Fruit fly (Drosophila melanogaster) whole organism, embryonic: ENCODE measurements around the gene mRpL39.

Source experiments
- Aef1 ChIP-seq: fragments of 200-800 bp; sonication (Bioruptor generic); IDR thresholded peaks from 3 replicates; pipeline ENCODE4 v1.3.6; 2022; ENCODE audit warnings: missing biosample characterization, missing genetic modification characterization
- Atf6 ChIP-seq: fragments of 200-800 bp; sonication (Bioruptor generic); IDR thresholded peaks from 2 replicates; pipeline ENCODE4 v1.3.6; 2022; ENCODE audit warnings: missing biosample characterization, missing genetic modification characterization
- CG10267 ChIP-seq: fragments of 200-800 bp; sonication (Bioruptor generic); optimal IDR thresholded peaks from 2 replicates; lab custom pipeline; 2018; ENCODE audit warnings: missing biosample characterization, mild to moderate bottlenecking, missing genetic modification characterization, moderate library complexity
- CG10462 ChIP-seq: fragments of 200-800 bp; sonication (Bioruptor generic); optimal IDR thresholded peaks from 2 replicates; lab custom pipeline; 2016; ENCODE audit warnings: missing biosample characterization, missing genetic modification characterization
- CG10654 ChIP-seq: fragments of 200-800 bp; sonication (Bioruptor generic); optimal IDR thresholded peaks from 2 replicates; lab custom pipeline; 2016; ENCODE audit warnings: missing biosample characterization, missing genetic modification characterization
- CG11695 ChIP-seq: fragments of 200-800 bp; sonication (Bioruptor generic); IDR thresholded peaks from 3 replicates; pipeline ENCODE4 v1.3.6; 2022; ENCODE audit warnings: missing biosample characterization, missing genetic modification characterization
- CG13775 ChIP-seq: fragments of 200-800 bp; sonication (Bioruptor generic); optimal IDR thresholded peaks from 3 replicates; lab custom pipeline; 2017; ENCODE audit warnings: missing biosample characterization, mild to moderate bottlenecking, missing genetic modification characterization
- CG14050 ChIP-seq: fragments of 200-800 bp; sonication (Bioruptor generic); IDR thresholded peaks from 3 replicates; pipeline ENCODE4 v1.3.6; 2022; ENCODE audit warnings: missing biosample characterization, missing genetic modification characterization
- CG16815 ChIP-seq: fragments of 200-800 bp; sonication (Bioruptor generic); optimal IDR thresholded peaks from 3 replicates; lab custom pipeline; 2017; ENCODE audit warnings: missing biosample characterization, mild to moderate bottlenecking, missing genetic modification characterization
- CG17829 ChIP-seq: fragments of 200-800 bp; optimal IDR thresholded peaks from 2 replicates; lab custom pipeline; 2019; ENCODE audit warnings: missing biosample characterization, mild to moderate bottlenecking, missing genetic modification characterization, moderate library complexity
- CG17912 ChIP-seq: fragments of 200-800 bp; sonication (Bioruptor generic); optimal IDR thresholded peaks from 2 replicates; lab custom pipeline; 2018; ENCODE audit warnings: missing biosample characterization, mild to moderate bottlenecking, missing genetic modification characterization
- CG30431 ChIP-seq: fragments of 200-800 bp; sonication (Bioruptor generic); optimal IDR thresholded peaks from 2 replicates; lab custom pipeline; 2017; ENCODE audit warnings: missing biosample characterization, missing genetic modification characterization
- CG31365 ChIP-seq: fragments of 200-800 bp; sonication (Bioruptor generic); optimal IDR thresholded peaks from 2 replicates; lab custom pipeline; 2018; ENCODE audit warnings: missing biosample characterization, mild to moderate bottlenecking, missing genetic modification characterization
- CG33557 ChIP-seq: fragments of 200-800 bp; sonication (Bioruptor generic); optimal IDR thresholded peaks from 2 replicates; lab custom pipeline; 2019; ENCODE audit warnings: missing biosample characterization, mild to moderate bottlenecking, missing genetic modification characterization, moderate library complexity
- CG34376 ChIP-seq: fragments of 200-800 bp; sonication (Bioruptor generic); optimal IDR thresholded peaks from 2 replicates; lab custom pipeline; 2018; ENCODE audit warnings: missing biosample characterization, mild to moderate bottlenecking, missing genetic modification characterization
- CG34422 ChIP-seq: fragments of 200-800 bp; sonication (Bioruptor generic); IDR thresholded peaks from 3 replicates; pipeline ENCODE4 v1.3.6; 2022; ENCODE audit warnings: missing biosample characterization, missing genetic modification characterization
- CG4424 ChIP-seq: fragments of 200-800 bp; sonication (Bioruptor generic); optimal IDR thresholded peaks from 3 replicates; lab custom pipeline; 2016; ENCODE audit warnings: missing biosample characterization, missing genetic modification characterization
- CG8281 ChIP-seq: fragments of 200-800 bp; sonication (Bioruptor generic); optimal IDR thresholded peaks from 2 replicates; lab custom pipeline; 2018; ENCODE audit warnings: missing biosample characterization, mild to moderate bottlenecking, missing genetic modification characterization, moderate library complexity
- CG8478 ChIP-seq: fragments of >200 bp; optimal IDR thresholded peaks from 2 replicates; lab custom pipeline; 2018
- CoRest ChIP-seq: fragments of 200-800 bp; sonication (Bioruptor generic); optimal IDR thresholded peaks from 3 replicates; lab custom pipeline; 2018; ENCODE audit warnings: missing biosample characterization, mild to moderate bottlenecking, missing genetic modification characterization, moderate library complexity
- D ChIP-seq, 2 experiments: fragments of 200-800 bp in 1 of 2; fragments of >200 bp in 1 of 2; sonication (Bioruptor generic) in 1 of 2; optimal IDR thresholded peaks; 2 replicates in 1 of 2; 3 replicates in 1 of 2; lab custom pipeline; 2017; ENCODE audit warnings: mild to moderate bottlenecking in 1 of 2, missing biosample characterization in 1 of 2, missing genetic modification characterization in 1 of 2, missing genetic modification reagents in 1 of 2
- D19A ChIP-seq: fragments of 200-800 bp; optimal IDR thresholded peaks from 3 replicates; lab custom pipeline; 2019; ENCODE audit warnings: missing biosample characterization, mild to moderate bottlenecking, missing genetic modification characterization, moderate library complexity
- Dad ChIP-seq: fragments of 200-800 bp; sonication (Bioruptor generic); optimal IDR thresholded peaks from 3 replicates; lab custom pipeline; 2016; ENCODE audit warnings: missing biosample characterization, missing genetic modification characterization
- Dek ChIP-seq: fragments of 200-800 bp; sonication (Bioruptor generic); optimal IDR thresholded peaks from 3 replicates; lab custom pipeline; 2019; ENCODE audit warnings: missing biosample characterization, mild to moderate bottlenecking, missing genetic modification characterization, moderate library complexity
- Fer2 ChIP-seq: fragments of 200-800 bp; sonication (Bioruptor generic); optimal IDR thresholded peaks from 2 replicates; lab custom pipeline; 2018; ENCODE audit warnings: missing biosample characterization, mild to moderate bottlenecking, missing genetic modification characterization, moderate library complexity
- GATAe ChIP-seq: fragments of 200-800 bp; sonication (Bioruptor generic); conservative IDR thresholded peaks from 2 replicates; pipeline ENCODE4 v1.3.6; 2022; ENCODE audit warnings: missing biosample characterization, missing genetic modification characterization
- Hsf ChIP-seq: fragments of 200-800 bp; sonication (Bioruptor generic); optimal IDR thresholded peaks from 3 replicates; lab custom pipeline; 2016; ENCODE audit warnings: missing biosample characterization, missing genetic modification characterization
- Sin3A ChIP-seq: fragments of >200 bp; optimal IDR thresholded peaks from 2 replicates; lab custom pipeline; 2018
- Sox102F ChIP-seq: fragments of 200-800 bp; sonication (Bioruptor generic); optimal IDR thresholded peaks from 2 replicates; lab custom pipeline; 2018; ENCODE audit warnings: missing biosample characterization, mild to moderate bottlenecking, missing genetic modification characterization, moderate library complexity
- Sry-δ ChIP-seq: fragments of 200-800 bp; sonication (Bioruptor generic); optimal IDR thresholded peaks from 2 replicates; lab custom pipeline; 2016; ENCODE audit warnings: missing biosample characterization, missing genetic modification characterization
- Stat92E ChIP-seq, 3 experiments: fragments of >200 bp in 2 of 3; fragments of 200-800 bp in 1 of 3; sonication (Bioruptor generic) in 1 of 3; optimal IDR thresholded peaks; 2 replicates each; lab custom pipeline; 2017 to 2019; ENCODE audit warnings: missing biosample characterization in 3 of 3, missing genetic modification characterization in 3 of 3, mild to moderate bottlenecking in 1 of 3, moderate library complexity in 1 of 3
- aop ChIP-seq: fragments of 200-800 bp; sonication (Bioruptor generic); IDR thresholded peaks from 2 replicates; pipeline ENCODE4 v1.3.6; 2022; ENCODE audit warnings: missing biosample characterization, missing genetic modification characterization
- bigmax ChIP-seq: fragments of 200-800 bp; sonication (Bioruptor generic); optimal IDR thresholded peaks from 2 replicates; lab custom pipeline; 2018; ENCODE audit warnings: missing biosample characterization, mild to moderate bottlenecking, missing genetic modification characterization
- crol ChIP-seq: fragments of 200-800 bp; sonication (Bioruptor generic); IDR thresholded peaks from 2 replicates; pipeline ENCODE4 v1.3.6; 2022; ENCODE audit warnings: missing biosample characterization, missing genetic modification characterization
- ewg ChIP-seq: fragments of 200-800 bp; sonication (Bioruptor generic); optimal IDR thresholded peaks from 3 replicates; lab custom pipeline; 2017; ENCODE audit warnings: mild to moderate bottlenecking, missing biosample characterization, missing genetic modification reagents, missing genetic modification characterization
- fd3F ChIP-seq: fragments of 200-800 bp; sonication (Bioruptor generic); optimal IDR thresholded peaks from 2 replicates; lab custom pipeline; 2018; ENCODE audit warnings: missing biosample characterization, mild to moderate bottlenecking, missing genetic modification characterization, moderate library complexity
- gce ChIP-seq: fragments of 200-800 bp; sonication (Bioruptor generic); IDR thresholded peaks from 3 replicates; pipeline ENCODE4 v1.3.6; 2022; ENCODE audit warnings: missing biosample characterization, missing genetic modification characterization
- gsb ChIP-seq: fragments of 200-800 bp; sonication (Bioruptor generic); IDR thresholded peaks from 2 replicates; pipeline ENCODE4 v1.3.6; 2022; ENCODE audit warnings: missing biosample characterization, missing genetic modification characterization
- gt ChIP-seq: fragments of 200-800 bp; sonication (Bioruptor generic); IDR thresholded peaks from 2 replicates; pipeline ENCODE4 v1.3.6; 2022; ENCODE audit warnings: missing biosample characterization, missing genetic modification characterization
- hkb ChIP-seq, 2 experiments: fragments of 200-800 bp in 1 of 2; fragments of >200 bp in 1 of 2; sonication (Bioruptor generic) in 1 of 2; IDR thresholded peaks in 1 of 2; optimal IDR thresholded peaks in 1 of 2; 2 replicates each; pipeline versions ENCODE4 v1.3.6 to Lab custom; 2017 to 2022; ENCODE audit warnings: missing biosample characterization in 1 of 2, missing genetic modification characterization in 1 of 2
- klu ChIP-seq: fragments of 200-800 bp; sonication (Bioruptor generic); IDR thresholded peaks from 2 replicates; pipeline ENCODE4 v1.3.6; 2022; ENCODE audit warnings: missing biosample characterization, missing genetic modification characterization
- ranshi ChIP-seq: fragments of 200-800 bp; sonication (Bioruptor generic); IDR thresholded peaks from 2 replicates; pipeline ENCODE4 v1.3.6; 2022; ENCODE audit warnings: missing biosample characterization, missing genetic modification characterization
- stc ChIP-seq: fragments of 200-800 bp; sonication (Bioruptor generic); IDR thresholded peaks from 2 replicates; pipeline ENCODE4 v1.3.6; 2022; ENCODE audit warnings: missing biosample characterization, missing genetic modification characterization
- trem ChIP-seq: fragments of 200-800 bp; optimal IDR thresholded peaks from 3 replicates; lab custom pipeline; 2019; ENCODE audit warnings: missing biosample characterization, mild to moderate bottlenecking, missing genetic modification characterization, moderate library complexity
- ttk ChIP-seq: fragments of 200-800 bp; sonication (Bioruptor generic); IDR thresholded peaks from 2 replicates; pipeline ENCODE4 v2.1.2; 2022; ENCODE audit warnings: missing biosample characterization, missing genetic modification characterization
- wek ChIP-seq: fragments of 200-800 bp; sonication (Bioruptor generic); optimal IDR thresholded peaks from 3 replicates; lab custom pipeline; 2018; ENCODE audit warnings: missing biosample characterization, mild to moderate bottlenecking, missing genetic modification characterization, moderate library complexity
- zf30C ChIP-seq: fragments of 200-800 bp; sonication (Bioruptor generic); optimal IDR thresholded peaks from 3 replicates; lab custom pipeline; 2018; ENCODE audit warnings: missing biosample characterization, mild to moderate bottlenecking, missing genetic modification characterization
- zfh1 ChIP-seq: fragments of 200-800 bp; sonication (Bioruptor generic); IDR thresholded peaks from 3 replicates; pipeline ENCODE4 v1.3.6; 2022; ENCODE audit warnings: missing biosample characterization, missing genetic modification characterization

Gene mRpL39

dm6 chr3L:14977536-14978495 is 21.6 kb downstream of the mRpL39 start (continued):
- TF ChIP-seq hkb (optimal IDR thresholded peaks at IDR 0.05; lab: Kevin White, UChicago) = no peak
- TF ChIP-seq hkb (GFP tag; IDR thresholded peaks at IDR 0.05; lab: Robert Waterston, UW) = peak; percentile 68
- TF ChIP-seq Dad (GFP tag; lab: Kevin White, UChicago) = no peak
- no peak for TF ChIP-seq CG8478
- no peak for TF ChIP-seq Aef1 (GFP tag; lab: Robert Waterston, UW)
- TF ChIP-seq Stat92E (GFP tag; optimal IDR thresholded peaks at IDR 0.05; lab: Kevin White, UChicago) = peak in 1 of 3 experiments; percentile 7
- TF ChIP-seq Hsf (GFP tag; lab: Kevin White, UChicago) = peak; percentile 43
- TF ChIP-seq CG17912 (GFP tag; lab: Kevin White, UChicago) = peak; percentile 17
- TF ChIP-seq CG31365 (tag; lab: Kevin White, UChicago) = peak; percentile 17
- TF ChIP-seq CG30431 (GFP tag; lab: Kevin White, UChicago) = peak; percentile 36
- TF ChIP-seq GATAe (GFP tag; lab: Robert Waterston, UW) = peak; percentile 83
- peak; percentile 10 for TF ChIP-seq wek (GFP tag; lab: Kevin White, UChicago)
- peak; percentile 74 for TF ChIP-seq CG4424
- no peak for TF ChIP-seq gt (GFP tag; lab: Robert Waterston, UW)
- peak; percentile 47 for TF ChIP-seq CG10267 (tag; lab: Kevin White, UChicago)
- TF ChIP-seq gce = 0 out of 3 replicates have a peak, but pooled peaks have one; percentile 25
- no peak for TF ChIP-seq stc (GFP tag; lab: Robert Waterston, UW)
- peak; percentile 46 for TF ChIP-seq CG34376 (GFP tag; lab: Kevin White, UChicago)
- no peak for TF ChIP-seq fd3F (GFP tag; lab: Kevin White, UChicago)
- TF ChIP-seq CoRest (tag; lab: Kevin White, UChicago) = peak; percentile 71
- no peak for TF ChIP-seq Fer2 (tag; lab: Kevin White, UChicago)
- TF ChIP-seq CG8281 = peak; percentile 32
- TF ChIP-seq trem (tag; lab: Kevin White, UChicago) = peak; percentile 41
- peak; percentile 44; the same call in 1 of the 2 replicates for TF ChIP-seq aop (GFP tag; lab: Robert Waterston, UW)
- TF ChIP-seq ranshi (GFP tag; lab: Robert Waterston, UW) = no peak; the same call in 1 of the 2 replicates
- TF ChIP-seq Sry-δ (GFP tag; lab: Kevin White, UChicago) = no peak
- no peak for TF ChIP-seq bigmax (GFP tag; lab: Kevin White, UChicago)
- TF ChIP-seq CG34422 (GFP tag; lab: Robert Waterston, UW) = peak; percentile 43; the same call in 2 of the 3 replicates
- peak; percentile 89 for TF ChIP-seq crol (GFP tag; lab: Robert Waterston, UW)
- 0 out of 3 replicates have a peak, but pooled peaks have one; percentile 8 for TF ChIP-seq CG11695 (GFP tag; lab: Robert Waterston, UW)
- TF ChIP-seq ewg (GFP tag; lab: Kevin White, UChicago) = peak; percentile 24
- no peak for TF ChIP-seq D19A (tag; lab: Kevin White, UChicago)
- TF ChIP-seq CG17829 (tag; lab: Kevin White, UChicago) = peak; percentile 51
- peak; percentile 11 for TF ChIP-seq CG10654 (GFP tag; lab: Kevin White, UChicago)
- no peak for TF ChIP-seq D (optimal IDR thresholded peaks at IDR 0.05; lab: Kevin White, UChicago)
- peak; percentile 55 for TF ChIP-seq D (GFP tag; optimal IDR thresholded peaks at IDR 0.05; lab: Kevin White, UChicago)
- TF ChIP-seq zf30C (GFP tag; lab: Kevin White, UChicago) = peak; percentile 92
- TF ChIP-seq gsb (GFP tag; lab: Robert Waterston, UW) = no peak
- peak; percentile 77 for TF ChIP-seq CG13775
- no peak for TF ChIP-seq CG14050
- TF ChIP-seq Atf6 (GFP tag; lab: Robert Waterston, UW) = 0 out of 2 replicates have a peak, but pooled peaks have one; percentile 8
- peak; percentile 56 for TF ChIP-seq CG33557
- TF ChIP-seq Sox102F (GFP tag; lab: Kevin White, UChicago) = peak; percentile 52
- peak; percentile 27 for TF ChIP-seq CG10462 (GFP tag; lab: Kevin White, UChicago)
- peak; percentile 70 for TF ChIP-seq zfh1
- peak; percentile 21; the same call in 1 of the 2 replicates for TF ChIP-seq ttk (GFP tag; lab: Robert Waterston, UW)
- TF ChIP-seq Sin3A (lab: Kevin White, UChicago) = no peak
- 0 out of 2 replicates have a peak, but pooled peaks have one; percentile 21 for TF ChIP-seq klu (GFP tag; lab: Robert Waterston, UW)
- no peak for TF ChIP-seq Dek
- TF ChIP-seq CG16815 (GFP tag; lab: Kevin White, UChicago) = peak; percentile 67
